Worm (Caenorhabditis elegans): ENCODE results near the gene Y51A2A.5.

ce11 chrV:18266238-18266637, 32.4 kb upstream of the Y51A2A.5 start, which contains the start of gene R10E8.6:
- TF ChIP-seq pha-4 (tag; optimal IDR thresholded peaks at IDR 0.05) (no peak), unc-62 (GFP tag; optimal IDR thresholded peaks at IDR 0.05) (no peak)
